Fruit fly (Drosophila melanogaster): ENCODE results near the gene unc79.
A peak's percentile ranks its signal among the peaks of the same experiment; 100 is the strongest.

The unc79 gene

DNA sequence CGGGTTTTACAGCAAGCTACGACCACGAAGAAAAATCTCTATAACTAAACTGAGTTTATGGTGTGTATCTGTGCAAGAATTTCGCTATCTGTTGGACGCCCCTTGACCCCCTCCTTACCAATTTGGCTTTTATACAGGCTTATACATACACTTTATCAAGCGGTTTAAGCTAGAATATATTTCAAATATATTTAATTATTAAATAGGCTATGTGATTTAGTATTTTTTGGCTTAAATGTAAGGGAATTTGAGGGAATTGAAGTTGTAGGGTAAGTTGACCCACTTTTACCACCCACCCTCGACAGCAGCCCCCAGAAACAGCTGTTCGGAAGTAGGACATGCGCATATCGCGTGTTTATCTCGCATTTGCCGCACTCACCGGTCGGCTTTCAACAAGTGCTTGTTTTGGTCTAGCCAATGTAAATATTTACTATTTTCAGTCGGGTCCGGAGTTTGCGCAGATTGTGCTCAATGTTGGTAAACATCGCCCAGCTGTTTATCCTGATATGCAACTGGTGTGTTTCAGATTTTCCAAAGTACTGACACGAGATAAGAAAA, at the start of gene unc79:
Gene unc79 (minus strand): TSS at position 51 of the 558 bp plus-strand sequence.
- peak; percentile 68 for TF ChIP-seq fkh (GFP tag; optimal IDR thresholded peaks at IDR 0.05)
- no peak for TF ChIP-seq Hr39 (GFP tag; optimal IDR thresholded peaks at IDR 0.05)
- TF ChIP-seq cyc (GFP tag; optimal IDR thresholded peaks at IDR 0.05): no peak
- TF ChIP-seq lz (GFP tag; optimal IDR thresholded peaks at IDR 0.05): no peak
- TF ChIP-seq CG6808 (GFP tag; optimal IDR thresholded peaks at IDR 0.05): no peak
- TF ChIP-seq CG9139 (GFP tag; optimal IDR thresholded peaks at IDR 0.05): no peak

DNA sequence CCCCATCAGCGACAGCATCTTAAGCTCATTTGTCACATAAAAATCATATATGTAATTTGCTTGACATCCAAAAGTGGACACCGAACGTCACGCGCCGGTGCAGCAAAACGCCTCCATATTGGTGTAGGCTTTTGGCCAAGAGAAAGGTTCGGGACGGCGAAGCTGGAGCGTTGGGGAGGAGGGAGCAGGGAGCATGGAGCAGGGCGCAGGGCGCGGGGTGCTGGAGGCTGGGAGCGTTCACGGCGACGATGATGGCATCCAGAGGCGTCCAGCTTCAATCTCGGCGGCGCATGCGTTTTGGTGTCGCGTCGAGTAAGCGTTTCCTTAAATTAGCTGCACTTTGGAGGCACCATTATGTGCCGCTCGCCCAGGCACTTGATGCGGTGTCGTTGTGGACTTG, 47.9 kb upstream of the unc79 start:
- peak; percentile 57 for TF ChIP-seq CG6854 (GFP tag; optimal IDR thresholded peaks at IDR 0.05)
- TF ChIP-seq Ets96B (tag; optimal IDR thresholded peaks at IDR 0.05): no peak

DNA sequence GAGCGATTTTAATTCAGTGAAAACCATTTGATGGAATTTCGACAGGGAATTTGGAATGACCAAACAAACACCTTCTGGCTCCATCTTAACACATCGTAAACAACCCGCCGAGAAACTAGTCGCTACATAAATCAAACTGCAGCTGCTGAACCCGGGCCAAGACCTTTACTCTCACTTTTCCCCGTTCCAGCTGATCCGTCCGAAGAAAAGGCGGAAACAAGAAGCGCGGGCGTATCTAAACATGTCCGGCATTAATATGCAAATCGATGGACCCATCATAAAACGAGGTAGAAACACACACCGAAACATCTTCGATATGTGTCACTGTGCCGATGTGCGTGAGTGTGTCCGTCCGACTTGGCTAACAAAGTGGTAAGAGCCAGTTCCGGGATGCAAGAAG, 47.0 kb upstream of the unc79 start:
- no peak for TF ChIP-seq Ets21C (GFP tag; optimal IDR thresholded peaks at IDR 0.05)
- no peak for TF ChIP-seq Eip78C (GFP tag)
- no peak for TF ChIP-seq CG3032 (tag; optimal IDR thresholded peaks at IDR 0.05)
- no peak for TF ChIP-seq Eip75B (GFP tag; optimal IDR thresholded peaks at IDR 0.05)
- TF ChIP-seq Hr39 (GFP tag; optimal IDR thresholded peaks at IDR 0.05): no peak
- no peak for TF ChIP-seq CG8319 (GFP tag; optimal IDR thresholded peaks at IDR 0.05)

DNA sequence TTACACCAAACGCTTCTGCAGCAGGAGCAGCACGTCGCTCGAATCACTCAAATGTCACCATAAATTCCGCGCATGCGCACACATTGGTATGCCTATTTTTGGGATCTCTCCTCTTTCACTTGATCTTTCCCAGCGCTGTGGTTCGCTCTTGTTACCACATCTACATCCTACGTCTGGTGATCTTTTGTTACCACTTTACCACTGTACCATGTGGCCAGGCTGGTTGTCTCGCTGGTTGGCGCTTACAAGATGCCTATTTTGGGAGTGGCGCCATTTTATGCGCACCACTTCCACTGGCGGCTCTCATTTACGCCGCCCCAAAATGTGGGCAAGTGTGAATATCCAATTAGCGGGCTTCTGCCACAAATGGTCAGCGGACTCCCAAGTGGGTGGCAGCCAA, 41.8 kb upstream of the unc79 start:
- TF ChIP-seq spab (GFP tag; optimal IDR thresholded peaks at IDR 0.05) (no peak), CG10669 (GFP tag; optimal IDR thresholded peaks at IDR 0.05) (no peak), achi (GFP tag; optimal IDR thresholded peaks at IDR 0.05) (no peak), CG11762 (GFP tag; optimal IDR thresholded peaks at IDR 0.05; ENCODE audit: insufficient read depth) (no peak), Hr4 (GFP tag; optimal IDR thresholded peaks at IDR 0.05) (no peak), vri (GFP tag; optimal IDR thresholded peaks at IDR 0.05) (no peak), CG1621 (tag; optimal IDR thresholded peaks at IDR 0.05) (no peak), Eip78C (GFP tag) (peak; percentile 54), CG6808 (GFP tag; optimal IDR thresholded peaks at IDR 0.05) (no peak)

DNA sequence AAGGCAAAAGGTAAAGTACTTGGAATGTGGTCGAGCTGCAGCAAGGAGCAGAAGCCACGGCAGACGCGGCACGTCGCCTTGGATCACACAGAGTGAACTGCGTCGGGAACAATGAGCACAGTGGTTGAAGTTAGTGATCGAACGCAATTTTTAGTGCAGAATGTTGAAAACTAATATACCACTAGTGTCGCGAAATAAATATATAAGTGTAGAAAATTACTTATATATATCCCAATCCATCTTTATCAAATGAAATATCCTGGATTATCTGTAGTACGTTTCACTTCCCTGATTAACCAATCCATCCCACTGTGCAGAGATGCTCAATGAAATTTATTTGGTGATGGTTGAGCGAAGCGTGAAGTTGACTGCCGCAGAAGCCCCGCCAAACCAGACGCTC, 40.6 kb upstream of the unc79 start:
- TF ChIP-seq Eip78C (GFP tag) (peak; percentile 96), CG10669 (GFP tag; optimal IDR thresholded peaks at IDR 0.05) (peak; percentile 87), topi (GFP tag; optimal IDR thresholded peaks at IDR 0.05) (peak; percentile 91), Eip93F (GFP tag; optimal IDR thresholded peaks at IDR 0.05) (peak; percentile 72), CG32006 (GFP tag; optimal IDR thresholded peaks at IDR 0.05) (peak; percentile 59), Hr39 (GFP tag; optimal IDR thresholded peaks at IDR 0.05) (peak; percentile 85), Hr38 (GFP tag; optimal IDR thresholded peaks at IDR 0.05) (no peak), CG34406 (GFP tag; optimal IDR thresholded peaks at IDR 0.05) (peak; percentile 88), Met (GFP tag; optimal IDR thresholded peaks at IDR 0.05) (peak; percentile 93), net (GFP tag; optimal IDR thresholded peaks at IDR 0.05) (peak; percentile 72), CG8632 (GFP tag; optimal IDR thresholded peaks at IDR 0.05) (peak; percentile 93), CG1621 (tag; optimal IDR thresholded peaks at IDR 0.05) (peak; percentile 86), CG11294 (GFP tag; IDR thresholded peaks at IDR 0.05) (no peak), ss (GFP tag; optimal IDR thresholded peaks at IDR 0.05) (peak; percentile 68 to 78), OdsH (GFP tag; optimal IDR thresholded peaks at IDR 0.05) (peak; percentile 84), Lpt (GFP tag; optimal IDR thresholded peaks at IDR 0.05) (peak; percentile 45), dac (GFP tag; optimal IDR thresholded peaks at IDR 0.05) (peak; percentile 6), Eip75B (GFP tag; optimal IDR thresholded peaks at IDR 0.05) (peak; percentile 91), CG6163 (GFP tag; IDR thresholded peaks at IDR 0.05) (peak; percentile 87), CG3032 (tag; optimal IDR thresholded peaks at IDR 0.05) (peak; percentile 86), salr (GFP tag; optimal IDR thresholded peaks at IDR 0.05) (peak; percentile 29 to 80), Sox14 (GFP tag; optimal IDR thresholded peaks at IDR 0.05) (peak; percentile 90), Blimp-1 (GFP tag; optimal IDR thresholded peaks at IDR 0.05) (peak; percentile 64), Smox (GFP tag; optimal IDR thresholded peaks at IDR 0.05) (peak; percentile 91), fd59A (GFP tag; optimal IDR thresholded peaks at IDR 0.05) (peak; percentile 87), Sox15 (GFP tag; optimal IDR thresholded peaks at IDR 0.05) (peak; percentile 85), acj6 (GFP tag; optimal IDR thresholded peaks at IDR 0.05) (peak; percentile 87), Gug (GFP tag; IDR thresholded peaks at IDR 0.05) (peak; percentile 32; the same call in 1 of the 2 replicates), CG16779 (tag; optimal IDR thresholded peaks at IDR 0.05) (peak; percentile 63)

Data from whole organism, prepupa.